Fruit fly (Drosophila melanogaster): ENCODE results near the gene CG15747.

CG15747 gene

DNA sequence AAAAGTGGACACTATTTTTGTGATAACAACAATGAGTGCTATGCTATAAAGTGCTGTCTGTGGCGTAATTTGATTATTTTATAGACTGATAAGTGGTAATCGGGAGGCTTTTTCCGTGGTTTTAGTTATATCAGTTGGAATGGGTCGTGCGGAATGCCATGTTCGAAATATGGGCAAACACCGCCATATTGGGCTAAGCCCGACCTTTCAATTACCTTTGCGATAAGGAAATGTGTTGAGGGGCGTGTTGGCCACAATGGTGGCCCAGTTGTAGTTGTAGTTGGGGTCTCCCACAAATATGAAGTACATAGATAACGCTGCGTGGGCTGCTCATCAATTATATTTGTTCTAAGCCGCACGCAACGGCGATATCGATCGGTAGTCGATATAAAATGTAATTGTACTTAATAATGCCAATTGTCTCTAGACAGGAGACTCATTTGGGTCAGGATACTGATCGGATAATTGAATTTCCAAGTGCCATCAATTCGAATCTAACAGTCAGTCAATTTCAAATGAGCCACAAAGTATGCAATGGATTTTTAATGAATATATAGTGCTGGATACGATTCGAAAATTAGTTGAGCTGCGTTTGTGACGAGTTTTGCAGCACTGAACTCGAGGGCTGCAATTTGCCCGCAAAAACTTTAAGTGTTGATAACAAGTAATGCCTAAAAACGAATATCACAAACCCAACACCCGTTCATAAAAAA is 3.5 kb upstream of the CG15747 start (continued):
- TF ChIP-seq Sox100B (GFP tag; optimal IDR thresholded peaks at IDR 0.05) (no peak), CG2199 (GFP tag; IDR thresholded peaks at IDR 0.05) (no peak), CG3407 (GFP tag; optimal IDR thresholded peaks at IDR 0.05) (no peak), Fer2 (tag; optimal IDR thresholded peaks at IDR 0.05) (no peak), Adf1 (GFP tag; IDR thresholded peaks at IDR 0.05) (no peak), repo (GFP tag; optimal IDR thresholded peaks at IDR 0.05) (peak; percentile 15), CG5245 (GFP tag; optimal IDR thresholded peaks at IDR 0.05) (peak; percentile 9), CG8281 (tag; optimal IDR thresholded peaks at IDR 0.05) (no peak), Xrp1 (GFP tag; IDR thresholded peaks at IDR 0.05) (peak; percentile 38; the same call in 1 of the 2 replicates), dysf (GFP tag; IDR thresholded peaks at IDR 0.05) (no peak), CG16863 (GFP tag; optimal IDR thresholded peaks at IDR 0.05) (no peak), CG8765 (GFP tag; IDR thresholded peaks at IDR 0.05) (no peak), Abd-B (GFP tag; optimal IDR thresholded peaks at IDR 0.05) (no peak), CTCF (GFP tag; optimal IDR thresholded peaks at IDR 0.05) (peak; percentile 29), Elba2 (GFP tag; optimal IDR thresholded peaks at IDR 0.05) (no peak), NC2β (GFP tag; optimal IDR thresholded peaks at IDR 0.05) (peak; percentile 34), cg (GFP tag; optimal IDR thresholded peaks at IDR 0.05) (no peak), Oli (tag; optimal IDR thresholded peaks at IDR 0.05) (no peak), Dref (GFP tag; IDR thresholded peaks at IDR 0.05) (no peak), CG4360 (GFP tag; IDR thresholded peaks at IDR 0.05) (no peak), caup (GFP tag; optimal IDR thresholded peaks at IDR 0.05; ENCODE audit: severe bottlenecking) (peak; percentile 53), CG34224 (GFP tag; IDR thresholded peaks at IDR 0.05; ENCODE audit: partially characterized antibody) (peak; percentile 13; the same call in 1 of the 3 replicates), dpn (GFP tag; optimal IDR thresholded peaks at IDR 0.05) (peak; percentile 52 to 62), vvl (GFP tag; IDR thresholded peaks at IDR 0.05) (0 out of 2 replicates have a peak, but pooled peaks have one; percentile 9), Side (GFP tag; optimal IDR thresholded peaks at IDR 0.05) (peak; percentile 44), H15 (GFP tag; IDR thresholded peaks at IDR 0.05) (no peak), CG2202 (tag; optimal IDR thresholded peaks at IDR 0.05) (peak; percentile 15), hb (GFP tag; IDR thresholded peaks at IDR 0.05; ENCODE audit: partially characterized antibody) (no peak), sug (tag; optimal IDR thresholded peaks at IDR 0.05) (peak; percentile 94), Hey (tag; optimal IDR thresholded peaks at IDR 0.05) (no peak), CG34422 (GFP tag; IDR thresholded peaks at IDR 0.05) (no peak), NC2α (GFP tag; optimal IDR thresholded peaks at IDR 0.05) (no peak), pb (GFP tag; optimal IDR thresholded peaks at IDR 0.05) (peak; percentile 3), Dbx (GFP tag; IDR thresholded peaks at IDR 0.05) (0 out of 3 replicates have a peak, but pooled peaks have one; percentile 45), Tbp (GFP tag; optimal IDR thresholded peaks at IDR 0.05) (no peak), CG32772 (GFP tag; IDR thresholded peaks at IDR 0.05) (no peak), ken (GFP tag; IDR thresholded peaks at IDR 0.05) (peak; percentile 59; the same call in 1 of the 3 replicates), btn (GFP tag; optimal IDR thresholded peaks at IDR 0.05) (no peak), Nf-YC (tag; optimal IDR thresholded peaks at IDR 0.05) (no peak), tx (GFP tag; optimal IDR thresholded peaks at IDR 0.05) (no peak), pum (GFP tag; optimal IDR thresholded peaks at IDR 0.05) (peak; percentile 19), CG10147 (GFP tag; optimal IDR thresholded peaks at IDR 0.05) (no peak), sens-2 (GFP tag; IDR thresholded peaks at IDR 0.05) (0 out of 2 replicates have a peak, but pooled peaks have one; percentile 28), pho (GFP tag; optimal IDR thresholded peaks at IDR 0.05) (peak; percentile 53), tgo (GFP tag; IDR thresholded peaks at IDR 0.05) (no peak), Hsf (GFP tag; optimal IDR thresholded peaks at IDR 0.05) (peak; percentile 10), Six4 (GFP tag; optimal IDR thresholded peaks at IDR 0.05) (no peak), D19B (GFP tag; optimal IDR thresholded peaks at IDR 0.05) (no peak), Lpt (GFP tag; optimal IDR thresholded peaks at IDR 0.05) (no peak), gfzf (GFP tag; optimal IDR thresholded peaks at IDR 0.05) (peak; percentile 25), CG7839 (tag; optimal IDR thresholded peaks at IDR 0.05) (peak; percentile 5)
